Worm (Caenorhabditis elegans) whole organism, L2 larva: Measurements from ENCODE around the gene cyk-4.

Source experiments
- F13H6.1 ChIP-seq: sonication (generic microtip); optimal IDR thresholded peaks from 2 replicates; lab custom pipeline; 2016; ENCODE audit warnings: missing genetic modification characterization, missing compliant biosample characterization
- R02D3.7 ChIP-seq: fragments of 150-350 bp; optimal IDR thresholded peaks from 2 replicates; lab custom pipeline; 2014; ENCODE audit warnings: missing biosample characterization, missing genetic modification characterization
- Y55F3AM.14 ChIP-seq: fragments of 200-800 bp; sonication (Bioruptor generic); optimal IDR thresholded peaks from 2 replicates; lab custom pipeline; 2018; ENCODE audit warnings: mild to moderate bottlenecking, missing genetic modification characterization, missing compliant biosample characterization
- ZK546.5 ChIP-seq: sonication (generic microtip); optimal IDR thresholded peaks from 2 replicates; lab custom pipeline; 2017; ENCODE audit warnings: missing biosample characterization, missing genetic modification characterization
- alr-1 ChIP-seq: fragments of 150-350 bp; optimal IDR thresholded peaks from 2 replicates; lab custom pipeline; 2014; ENCODE audit warnings: missing biosample characterization, missing genetic modification characterization
- ama-1 ChIP-seq: fragments of 150-350 bp; optimal IDR thresholded peaks from 2 replicates; lab custom pipeline; 2018; ENCODE audit warnings: inconsistent platforms
- blmp-1 ChIP-seq: sonication (generic microtip); optimal IDR thresholded peaks from 2 replicates; lab custom pipeline; 2017; ENCODE audit warnings: missing genetic modification characterization, mild to moderate bottlenecking, missing compliant biosample characterization, antibody characterized with exemption, moderate library complexity; ENCODE audit not compliant: insufficient read depth
- ceh-82 ChIP-seq: fragments of 150-350 bp; optimal IDR thresholded peaks from 2 replicates; lab custom pipeline; 2014; ENCODE audit warnings: missing biosample characterization, missing genetic modification characterization
- crh-2 ChIP-seq: sonication (generic microtip); optimal IDR thresholded peaks from 2 replicates; lab custom pipeline; 2017; ENCODE audit warnings: missing biosample characterization, missing genetic modification characterization
- dmd-4 ChIP-seq: sonication (generic microtip); optimal IDR thresholded peaks from 2 replicates; lab custom pipeline; 2017; ENCODE audit warnings: missing biosample characterization, missing genetic modification characterization
- egl-27 ChIP-seq: sonication (generic microtip); optimal IDR thresholded peaks from 3 replicates; lab custom pipeline; 2017; ENCODE audit warnings: missing biosample characterization, missing genetic modification reagents, missing genetic modification characterization
- elt-1 ChIP-seq: fragments of 150-350 bp; optimal IDR thresholded peaks from 2 replicates; lab custom pipeline; 2014; ENCODE audit warnings: missing biosample characterization, missing genetic modification characterization
- fos-1 ChIP-seq: fragments of 150-350 bp; optimal IDR thresholded peaks from 2 replicates; lab custom pipeline; 2014; ENCODE audit warnings: missing biosample characterization, missing genetic modification characterization
- gmeb-1 ChIP-seq: fragments of 150-350 bp; optimal IDR thresholded peaks from 2 replicates; lab custom pipeline; 2014; ENCODE audit warnings: missing biosample characterization, missing genetic modification characterization
- lin-11 ChIP-seq: fragments of 150-350 bp; sonication (generic microtip); optimal IDR thresholded peaks from 2 replicates; lab custom pipeline; 2014; ENCODE audit warnings: missing biosample characterization, missing genetic modification characterization, inconsistent platforms, mixed read lengths
- lin-13 ChIP-seq: fragments of 150-350 bp; optimal IDR thresholded peaks from 2 replicates; lab custom pipeline; 2014; ENCODE audit warnings: missing biosample characterization, missing genetic modification reagents, missing genetic modification characterization
- lsy-2 ChIP-seq, 2 experiments: fragments of 150-350 bp in 1 of 2; sonication (generic microtip) in 1 of 2; optimal IDR thresholded peaks; 2 replicates each; lab custom pipeline; 2014 to 2017; ENCODE audit warnings: missing biosample characterization in 2 of 2, missing genetic modification characterization in 2 of 2
- mdl-1 ChIP-seq, 2 experiments: fragments of 150-350 bp in 1 of 2; sonication (generic microtip) in 1 of 2; optimal IDR thresholded peaks; 2 replicates each; lab custom pipeline; 2017; ENCODE audit warnings: missing biosample characterization in 2 of 2, missing genetic modification characterization in 2 of 2
- nhr-10 ChIP-seq: sonication (generic microtip); optimal IDR thresholded peaks from 2 replicates; lab custom pipeline; 2017; ENCODE audit warnings: missing biosample characterization, missing genetic modification characterization
- nhr-11 ChIP-seq: fragments of 150-350 bp; optimal IDR thresholded peaks from 2 replicates; lab custom pipeline; 2014; ENCODE audit warnings: missing biosample characterization, missing genetic modification characterization
- nhr-12 ChIP-seq: fragments of 150-350 bp; optimal IDR thresholded peaks from 2 replicates; lab custom pipeline; 2014; ENCODE audit warnings: missing biosample characterization, missing genetic modification characterization
- nhr-23 ChIP-seq: fragments of 150-350 bp; optimal IDR thresholded peaks from 2 replicates; lab custom pipeline; 2014; ENCODE audit warnings: missing biosample characterization, missing genetic modification reagents, missing genetic modification characterization
- nhr-237 ChIP-seq: fragments of 150-350 bp; optimal IDR thresholded peaks from 2 replicates; lab custom pipeline; 2014; ENCODE audit warnings: missing biosample characterization, missing genetic modification characterization
- nhr-6 ChIP-seq: fragments of 150-350 bp; optimal IDR thresholded peaks from 2 replicates; lab custom pipeline; 2014; ENCODE audit warnings: missing biosample characterization, missing genetic modification characterization
- nhr-77 ChIP-seq: fragments of 150-350 bp; optimal IDR thresholded peaks from 2 replicates; lab custom pipeline; 2014; ENCODE audit warnings: missing biosample characterization, missing genetic modification characterization
- skn-1 ChIP-seq: sonication (generic microtip); optimal IDR thresholded peaks from 2 replicates; lab custom pipeline; 2017; ENCODE audit warnings: missing biosample characterization, missing genetic modification characterization
- sma-9 ChIP-seq, 2 experiments: fragments of 150-350 bp in 1 of 2; sonication (generic microtip) in 1 of 2; optimal IDR thresholded peaks; 2 replicates each; lab custom pipeline; 2014 to 2016; ENCODE audit warnings: missing genetic modification characterization in 2 of 2, mild to moderate bottlenecking in 1 of 2, missing biosample characterization in 1 of 2, missing compliant biosample characterization in 1 of 2, missing genetic modification reagents in 1 of 2, moderate library complexity in 1 of 2
- snpc-4 ChIP-seq: fragments of 150-350 bp; optimal IDR thresholded peaks from 2 replicates; lab custom pipeline; 2014; ENCODE audit warnings: missing biosample characterization, missing genetic modification characterization
- unc-55 ChIP-seq: fragments of 150-350 bp; sonication (generic microtip); optimal IDR thresholded peaks from 3 replicates; lab custom pipeline; 2014; ENCODE audit warnings: missing biosample characterization, missing genetic modification reagents, missing genetic modification characterization
- unc-62 ChIP-seq: fragments of 150-350 bp; optimal IDR thresholded peaks from 2 replicates; lab custom pipeline; 2014; ENCODE audit warnings: missing biosample characterization, missing genetic modification reagents, missing genetic modification characterization
- zag-1 ChIP-seq: fragments of 150-350 bp; optimal IDR thresholded peaks from 2 replicates; lab custom pipeline; 2014; ENCODE audit warnings: missing biosample characterization, missing genetic modification characterization
- ztf-11 ChIP-seq: sonication (generic microtip); optimal IDR thresholded peaks from 2 replicates; lab custom pipeline; 2017; ENCODE audit warnings: missing biosample characterization, missing genetic modification characterization

cyk-4 gene

DNA sequence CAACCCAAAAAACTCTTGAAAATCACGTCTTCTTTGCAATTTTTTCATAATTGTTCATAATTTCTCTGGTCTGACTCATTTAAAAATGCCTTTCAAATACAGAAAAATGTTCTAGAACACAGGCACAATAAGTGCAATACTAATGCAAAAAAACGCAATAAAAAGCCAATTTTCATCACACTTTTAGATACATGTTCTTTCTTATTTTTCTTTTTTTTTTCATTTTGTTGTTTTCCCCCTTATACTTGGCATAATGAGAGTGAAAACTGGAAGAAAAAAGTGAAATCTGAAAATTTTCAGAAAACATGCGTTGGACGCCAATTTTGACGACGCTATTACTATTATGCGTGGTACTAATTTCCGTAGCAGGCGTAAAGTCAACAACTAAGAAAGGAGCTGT is 27.1 kb downstream of the cyk-4 start, which contains the start of gene tyr-2:
tyr-2 (plus strand) TSS at position 301 of the 400 bp plus-strand sequence.
- TF ChIP-seq lsy-2 (tag; optimal IDR thresholded peaks at IDR 0.05; lab: Kevin White, UChicago): no peak
- peak; percentile 18 for TF ChIP-seq blmp-1

ce11 chrIII:13742028-13742427 is 29.0 kb downstream of the cyk-4 start:
- TF ChIP-seq gmeb-1 (tag; lab: Kevin White, UChicago): no peak
- TF ChIP-seq nhr-10 (tag; lab: Kevin White, UChicago): no peak
- TF ChIP-seq nhr-237 (tag; lab: Kevin White, UChicago): no peak
- TF ChIP-seq nhr-77 (tag; lab: Kevin White, UChicago): no peak
- TF ChIP-seq lsy-2 (tag; optimal IDR thresholded peaks at IDR 0.05; lab: Kevin White, UChicago): no peak
- TF ChIP-seq lin-13 (GFP tag; lab: Kevin White, UChicago): no peak
- no peak for TF ChIP-seq unc-55
- TF ChIP-seq dmd-4 (tag; lab: Kevin White, UChicago): no peak
- TF ChIP-seq alr-1 (tag; lab: Kevin White, UChicago): no peak

ce11 chrIII:13741410-13741809 is 29.6 kb downstream of the cyk-4 start:
- no peak for TF ChIP-seq blmp-1
- no peak for TF ChIP-seq Y55F3AM.14 (GFP tag; lab: Kevin White, UChicago)
- TF ChIP-seq ztf-11 (tag; lab: Kevin White, UChicago): no peak
- no peak for TF ChIP-seq R02D3.7 (tag; lab: Kevin White, UChicago)
- TF ChIP-seq egl-27 (tag; lab: Kevin White, UChicago): no peak
- TF ChIP-seq ZK546.5 (tag; lab: Kevin White, UChicago): no peak
- TF ChIP-seq elt-1 (tag; lab: Kevin White, UChicago): no peak
- TF ChIP-seq unc-55: no peak
- TF ChIP-seq ceh-82 (tag; lab: Kevin White, UChicago): no peak
- no peak for TF ChIP-seq ama-1 (lab: Kevin White, UChicago)
- no peak for TF ChIP-seq lin-11 (tag; lab: Kevin White, UChicago)
- TF ChIP-seq nhr-23 (tag; lab: Kevin White, UChicago): no peak
- no peak for TF ChIP-seq nhr-10 (tag; lab: Kevin White, UChicago)
- no peak for TF ChIP-seq nhr-237 (tag; lab: Kevin White, UChicago)
- TF ChIP-seq mdl-1 (tag; optimal IDR thresholded peaks at IDR 0.05; lab: Kevin White, UChicago): no peak
- TF ChIP-seq sma-9 (GFP tag; optimal IDR thresholded peaks at IDR 0.05; lab: Kevin White, UChicago): no peak
- TF ChIP-seq sma-9 (tag; optimal IDR thresholded peaks at IDR 0.05; lab: Kevin White, UChicago): no peak
- no peak for TF ChIP-seq nhr-12 (tag; lab: Kevin White, UChicago)
- TF ChIP-seq zag-1: no peak
- TF ChIP-seq nhr-11 (tag; lab: Kevin White, UChicago): no peak
- TF ChIP-seq nhr-6 (tag; lab: Kevin White, UChicago): no peak

DNA sequence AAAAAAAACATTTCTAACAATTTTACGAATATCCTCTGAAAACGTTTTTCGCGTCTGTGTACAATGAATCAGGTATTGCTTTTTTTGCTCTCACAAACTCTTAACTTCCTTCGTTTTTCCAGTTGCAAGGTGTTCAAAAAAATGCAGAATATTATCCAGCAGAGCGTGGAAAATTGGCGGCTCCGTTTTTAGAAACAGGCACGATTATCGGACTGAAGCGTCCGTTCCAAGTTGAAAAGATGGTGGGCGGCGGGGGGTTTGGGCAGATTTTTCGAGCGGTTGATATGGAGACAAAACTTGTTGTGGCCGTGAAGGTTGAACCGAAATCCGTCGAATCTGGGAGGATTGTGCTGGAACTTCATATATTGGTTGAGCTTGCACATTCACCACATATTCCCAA is 36.0 kb downstream of the cyk-4 start, which contains the start of gene W06F12.3:
W06F12.3 (plus strand) TSS at position 23 of the 400 bp plus-strand sequence.
- no peak for TF ChIP-seq elt-1 (tag; lab: Kevin White, UChicago)

DNA sequence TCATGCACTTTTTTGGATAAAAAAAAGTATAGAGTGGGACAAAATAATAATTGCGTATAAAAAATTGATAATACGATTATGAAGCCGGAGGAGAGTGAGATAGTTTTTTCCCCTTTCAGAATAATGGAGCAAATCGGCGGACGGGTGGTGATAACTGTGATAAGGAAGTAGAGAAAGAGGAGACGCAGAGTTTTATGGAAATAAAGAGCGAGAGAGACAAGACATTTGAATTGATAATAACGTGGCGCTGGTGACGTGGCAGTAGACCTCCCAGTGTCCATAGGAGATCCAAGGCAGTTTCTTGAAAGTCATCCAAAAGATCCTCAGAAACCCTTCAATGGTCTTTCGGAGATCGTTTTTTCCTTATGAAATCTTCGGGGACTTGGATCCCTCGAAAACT is 37.2 kb downstream of the cyk-4 start:
- peak; percentile 80 for TF ChIP-seq crh-2 (tag; lab: Kevin White, UChicago)
- TF ChIP-seq Y55F3AM.14 (GFP tag; lab: Kevin White, UChicago): no peak
- no peak for TF ChIP-seq R02D3.7 (tag; lab: Kevin White, UChicago)
- no peak for TF ChIP-seq skn-1
- TF ChIP-seq alr-1 (tag; lab: Kevin White, UChicago): no peak
- TF ChIP-seq fos-1: peak; percentile 98
- no peak for TF ChIP-seq nhr-237 (tag; lab: Kevin White, UChicago)
- peak; percentile 42 for TF ChIP-seq F13H6.1 (tag; lab: Kevin White, UChicago)
- TF ChIP-seq snpc-4 (tag; lab: Kevin White, UChicago): no peak
- TF ChIP-seq sma-9 (GFP tag; optimal IDR thresholded peaks at IDR 0.05; lab: Kevin White, UChicago): peak; percentile 19
- no peak for TF ChIP-seq sma-9 (tag; optimal IDR thresholded peaks at IDR 0.05; lab: Kevin White, UChicago)
- TF ChIP-seq, all 48 proteins: peak for 4

ce11 chrIII:13732665-13733064 is 38.4 kb downstream of the cyk-4 start:
- TF ChIP-seq unc-62 (GFP tag; lab: Kevin White, UChicago): no peak
- peak; percentile 77 for TF ChIP-seq fos-1
